Worm (Caenorhabditis elegans) whole organism, midembryonic: ENCODE data around the gene fbxc-25.

Source experiments
- cog-1 ChIP-seq: sonication (generic microtip); optimal IDR thresholded peaks from 2 replicates; lab custom pipeline; 2016; ENCODE audit warnings: missing genetic modification characterization, missing compliant biosample characterization
- flt-1 ChIP-seq: fragments of 200-800 bp; sonication (Bioruptor generic); IDR thresholded peaks from 2 replicates; pipeline ENCODE4 v1.3.6; 2022; ENCODE audit warnings: missing genetic modification characterization, missing compliant biosample characterization
- med-1 ChIP-seq: sonication (generic microtip); optimal IDR thresholded peaks from 2 replicates; lab custom pipeline; 2017; ENCODE audit warnings: missing genetic modification characterization, mild to moderate bottlenecking, missing compliant biosample characterization, antibody characterized with exemption, missing genetic modification reagents; ENCODE audit not compliant: insufficient read depth
- tab-1 ChIP-seq: fragments of 200-800 bp; sonication (Bioruptor generic); IDR thresholded peaks from 2 replicates; pipeline ENCODE4 v1.3.6; 2022; ENCODE audit warnings: missing genetic modification characterization, missing compliant biosample characterization
- ztf-23 ChIP-seq: fragments of 200-800 bp; sonication (Bioruptor generic); IDR thresholded peaks from 2 replicates; pipeline ENCODE4 v1.3.6; 2022; ENCODE audit warnings: missing genetic modification reagents, missing genetic modification characterization, missing compliant biosample characterization

ce11 chrII:2289441-2289840, 6.6 kb downstream of the fbxc-25 start:
- TF ChIP-seq tab-1 (GFP tag; lab: Robert Waterston, UW) (no peak), med-1 (GFP tag; lab: Kevin White, UChicago) (no peak), flt-1 (no peak), cog-1 (no peak), ztf-23 (no peak)
